Fruit fly (Drosophila melanogaster) whole organism, wandering third instar larva: ENCODE results near the gene Sfp23F.

Experiments used
- OdsH ChIP-seq: fragments of 200-800 bp; sonication (Bioruptor generic); optimal IDR thresholded peaks from 2 replicates; lab custom pipeline; 2016; ENCODE audit warnings: missing biosample characterization, mild to moderate bottlenecking, missing genetic modification characterization
- fru ChIP-seq: fragments of 200-800 bp; sonication (Bioruptor generic); optimal IDR thresholded peaks from 3 replicates; lab custom pipeline; 2016; ENCODE audit warnings: missing biosample characterization, mild to moderate bottlenecking, missing genetic modification characterization
- pan ChIP-seq: fragments of >200 bp; optimal IDR thresholded peaks from 2 replicates; lab custom pipeline; 2017
- psq ChIP-seq: fragments of 200-800 bp; sonication (Bioruptor generic); optimal IDR thresholded peaks from 3 replicates; lab custom pipeline; 2017; ENCODE audit warnings: missing biosample characterization, mild to moderate bottlenecking, missing genetic modification characterization, moderate library complexity
- sage ChIP-seq: fragments of 200-800 bp; sonication (Bioruptor generic); optimal IDR thresholded peaks from 2 replicates; lab custom pipeline; 2016; ENCODE audit warnings: missing biosample characterization, mild to moderate bottlenecking, missing genetic modification characterization

- no peak for TF ChIP-seq sage
- TF ChIP-seq fru (GFP tag; lab: Kevin White, UChicago) = no peak
- TF ChIP-seq OdsH (GFP tag; lab: Kevin White, UChicago) = no peak
- no peak for TF ChIP-seq psq (GFP tag; lab: Kevin White, UChicago)
- TF ChIP-seq pan (lab: Kevin White, UChicago) = no peak
These were observed 17.7 kb downstream of the Sfp23F start for dm6 chr2L:3369822-3370221.
